Fruit fly (Drosophila melanogaster): ENCODE results near the gene CG31709.

DNA sequence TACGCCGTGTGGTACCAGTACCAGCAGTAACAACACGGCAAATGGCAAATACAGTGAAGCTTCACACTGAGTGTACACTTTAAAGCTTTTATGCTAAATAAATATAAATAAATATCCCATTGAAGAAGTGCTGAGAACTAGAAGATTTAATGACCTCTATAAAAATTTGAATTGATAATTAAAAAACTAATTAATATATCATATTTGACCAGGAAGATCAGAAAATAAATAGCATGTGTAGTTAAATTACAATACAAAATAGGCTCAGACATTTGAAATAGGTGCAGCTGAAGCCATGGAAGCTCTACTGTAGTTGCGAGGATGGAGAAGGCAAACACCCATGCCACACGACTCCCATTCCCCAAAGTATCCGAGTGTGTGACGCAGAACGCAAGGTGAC, 14.9 kb downstream of the CG31709 start:
- TF ChIP-seq Hr51 (GFP tag; optimal IDR thresholded peaks at IDR 0.05) (peak in 1 of 2 experiments; percentile 74), prd (optimal IDR thresholded peaks at IDR 0.05) (no peak), prd (GFP tag; IDR thresholded peaks at IDR 0.05) (peak; percentile 29; the same call in 1 of the 3 replicates), CG13424 (tag; optimal IDR thresholded peaks at IDR 0.05) (peak; percentile 60), Xrp1 (GFP tag; IDR thresholded peaks at IDR 0.05) (0 out of 2 replicates have a peak, but pooled peaks have one; percentile 29), CG9215 (GFP tag; IDR thresholded peaks at IDR 0.05) (peak; percentile 47)

Measured in whole organism, embryonic.